Fruit fly (Drosophila melanogaster): ENCODE results near the gene CG7720.
A peak's percentile ranks its signal among the peaks of the same experiment; 100 is the strongest.

The CG7720 gene

dm6 chr3R:18795000-18795810 lies at the start of gene CG7720:
TSS of gene CG7720 (minus strand) at chr3R:18795169.
- TF ChIP-seq HLH106 (tag; optimal IDR thresholded peaks at IDR 0.05), result peak; percentile 49
- no peak for TF ChIP-seq sage (GFP tag; optimal IDR thresholded peaks at IDR 0.05)
- TF ChIP-seq jim (GFP tag; optimal IDR thresholded peaks at IDR 0.05), result no peak
- TF ChIP-seq Abd-B (GFP tag; optimal IDR thresholded peaks at IDR 0.05), result no peak
- TF ChIP-seq h (GFP tag; optimal IDR thresholded peaks at IDR 0.05), result peak; percentile 49
- TF ChIP-seq Mio (GFP tag; optimal IDR thresholded peaks at IDR 0.05), result no peak
- peak; percentile 30 for TF ChIP-seq Dif (GFP tag; optimal IDR thresholded peaks at IDR 0.05; ENCODE audit: partially characterized antibody)
- TF ChIP-seq OdsH (GFP tag; optimal IDR thresholded peaks at IDR 0.05), result peak; percentile 73
- peak; percentile 71 for TF ChIP-seq psq (GFP tag; optimal IDR thresholded peaks at IDR 0.05)
- peak; percentile 13 for TF ChIP-seq brk (GFP tag; optimal IDR thresholded peaks at IDR 0.05)
- TF ChIP-seq Hnf4 (GFP tag; optimal IDR thresholded peaks at IDR 0.05), result no peak
- peak; percentile 65 for TF ChIP-seq pan (optimal IDR thresholded peaks at IDR 0.05)
- TF ChIP-seq CG32264 (GFP tag; optimal IDR thresholded peaks at IDR 0.05), result no peak
- TF ChIP-seq Rel (GFP tag; optimal IDR thresholded peaks at IDR 0.05), result no peak
- TF ChIP-seq Rel (tag; optimal IDR thresholded peaks at IDR 0.05), result no peak
- peak; percentile 60 for TF ChIP-seq dmrt93B (GFP tag; optimal IDR thresholded peaks at IDR 0.05)
- TF ChIP-seq GATAd (GFP tag; optimal IDR thresholded peaks at IDR 0.05), result no peak
- peak; percentile 16 for TF ChIP-seq Jra (GFP tag; optimal IDR thresholded peaks at IDR 0.05)
- no peak for TF ChIP-seq Myc (optimal IDR thresholded peaks at IDR 0.05)
- TF ChIP-seq dsf (GFP tag; optimal IDR thresholded peaks at IDR 0.05; ENCODE audit: borderline replicate concordance), result no peak
- TF ChIP-seq Hr78 (GFP tag; optimal IDR thresholded peaks at IDR 0.05), result no peak
- TF ChIP-seq Vsx2 (GFP tag; optimal IDR thresholded peaks at IDR 0.05; ENCODE audit: partially characterized antibody), result no peak
- TF ChIP-seq Dfd (GFP tag; optimal IDR thresholded peaks at IDR 0.05), result no peak
- TF ChIP-seq fru (GFP tag; optimal IDR thresholded peaks at IDR 0.05), result peak; percentile 61
- no peak for TF ChIP-seq tai (GFP tag; optimal IDR thresholded peaks at IDR 0.05)
- no peak for TF ChIP-seq N (GFP tag; optimal IDR thresholded peaks at IDR 0.05)
- no peak for TF ChIP-seq usp (GFP tag; optimal IDR thresholded peaks at IDR 0.05)
- peak; percentile 13 for TF ChIP-seq CG9705 (GFP tag; optimal IDR thresholded peaks at IDR 0.05)
- TF ChIP-seq CrebA (GFP tag; optimal IDR thresholded peaks at IDR 0.05; ENCODE audit: borderline replicate concordance), result no peak
- TF ChIP-seq foxo (GFP tag; optimal IDR thresholded peaks at IDR 0.05), result peak in 1 of 2 experiments; percentile 47
- peak; percentile 78 for TF ChIP-seq woc (GFP tag; optimal IDR thresholded peaks at IDR 0.05)
- TF ChIP-seq sv (GFP tag; optimal IDR thresholded peaks at IDR 0.05), result peak; percentile 36
- TF ChIP-seq br (GFP tag; optimal IDR thresholded peaks at IDR 0.05), result peak; percentile 50
- TF ChIP-seq Sp1 (GFP tag; optimal IDR thresholded peaks at IDR 0.05), result peak; percentile 66
- no peak for TF ChIP-seq Hr83 (GFP tag; optimal IDR thresholded peaks at IDR 0.05; ENCODE audit: poor library complexity, severe bottlenecking)
- peak; percentile 56 for TF ChIP-seq rgr (GFP tag; optimal IDR thresholded peaks at IDR 0.05)
- TF ChIP-seq dl (GFP tag; optimal IDR thresholded peaks at IDR 0.05; ENCODE audit: insufficient read depth in 1 of 2, partially characterized antibody in 2 of 2), result no peak
- no peak for TF ChIP-seq lola (GFP tag; optimal IDR thresholded peaks at IDR 0.05)
- peak; percentile 62 for TF ChIP-seq ey (GFP tag; optimal IDR thresholded peaks at IDR 0.05)

- TF ChIP-seq pan (optimal IDR thresholded peaks at IDR 0.05) (no peak), sage (GFP tag; optimal IDR thresholded peaks at IDR 0.05) (no peak), woc (GFP tag; optimal IDR thresholded peaks at IDR 0.05) (no peak), usp (GFP tag; optimal IDR thresholded peaks at IDR 0.05) (no peak), GATAd (GFP tag; optimal IDR thresholded peaks at IDR 0.05) (no peak), N (GFP tag; optimal IDR thresholded peaks at IDR 0.05) (no peak), Hr78 (GFP tag; optimal IDR thresholded peaks at IDR 0.05) (no peak), br (GFP tag; optimal IDR thresholded peaks at IDR 0.05) (no peak), sv (GFP tag; optimal IDR thresholded peaks at IDR 0.05) (no peak), foxo (GFP tag; optimal IDR thresholded peaks at IDR 0.05) (no peak), Vsx2 (GFP tag; optimal IDR thresholded peaks at IDR 0.05; ENCODE audit: partially characterized antibody) (no peak), Mio (GFP tag; optimal IDR thresholded peaks at IDR 0.05) (no peak), CrebA (GFP tag; optimal IDR thresholded peaks at IDR 0.05; ENCODE audit: borderline replicate concordance) (no peak), jim (GFP tag; optimal IDR thresholded peaks at IDR 0.05) (no peak), OdsH (GFP tag; optimal IDR thresholded peaks at IDR 0.05) (no peak), Sp1 (GFP tag; optimal IDR thresholded peaks at IDR 0.05) (no peak), rgr (GFP tag; optimal IDR thresholded peaks at IDR 0.05) (no peak)
Observed at dm6 chr3R:18804278-18804903, 9.4 kb upstream of the CG7720 start.
